Fruit fly (Drosophila melanogaster) Kc167 (cell line): ENCODE measurements around the gene mRRF2.

Experiments
- Myc ChIP-seq: fragments of >200 bp; optimal IDR thresholded peaks from 2 replicates; lab custom pipeline; 2017; ENCODE audit warnings: missing external identifiers
- Sin3A ChIP-seq: fragments of >200 bp; optimal IDR thresholded peaks from 2 replicates; lab custom pipeline; 2018; ENCODE audit warnings: missing external identifiers
- h ChIP-seq: fragments of >200 bp; optimal IDR thresholded peaks from 3 replicates; lab custom pipeline; 2018; ENCODE audit warnings: missing external identifiers
- insv ChIP-seq: fragments of >200 bp; optimal IDR thresholded peaks from 3 replicates; lab custom pipeline; 2018; ENCODE audit warnings: missing external identifiers
- psq ChIP-seq: fragments of >200 bp; optimal IDR thresholded peaks from 2 replicates; lab custom pipeline; 2017; ENCODE audit warnings: missing external identifiers
- ttk ChIP-seq: sonication (Bioruptor generic); optimal IDR thresholded peaks from 2 replicates; lab custom pipeline; 2017; ENCODE audit warnings: missing external identifiers

- no peak for TF ChIP-seq Sin3A
- TF ChIP-seq psq (lab: Kevin White, UChicago) = no peak
- no peak for TF ChIP-seq h (lab: Kevin White, UChicago)
- no peak for TF ChIP-seq insv (lab: Kevin White, UChicago)
- TF ChIP-seq ttk (lab: Kevin White, UChicago) = no peak
- TF ChIP-seq Myc (lab: Kevin White, UChicago) = no peak
Observed at dm6 chr3R:22664274-22664673, 50.8 kb downstream of the mRRF2 start.
